Fruit fly (Drosophila melanogaster) whole organism, wandering third instar larva: ENCODE measurements around the gene CG43658.

Experiments
- Abd-B ChIP-seq: fragments of >200 bp; optimal IDR thresholded peaks from 2 replicates; lab custom pipeline; 2017; ENCODE audit warnings: missing biosample characterization, missing genetic modification characterization
- CrebA ChIP-seq: fragments of 200-800 bp; sonication (Bioruptor generic); optimal IDR thresholded peaks from 2 replicates; lab custom pipeline; 2016; ENCODE audit warnings: missing biosample characterization, mild to moderate bottlenecking, missing genetic modification characterization, borderline replicate concordance
- Dfd ChIP-seq: fragments of >200 bp; optimal IDR thresholded peaks from 2 replicates; lab custom pipeline; 2017; ENCODE audit warnings: missing biosample characterization, missing genetic modification characterization
- Hnf4 ChIP-seq: fragments of 200-800 bp; sonication (Bioruptor generic); optimal IDR thresholded peaks from 2 replicates; lab custom pipeline; 2016; ENCODE audit warnings: missing biosample characterization, mild to moderate bottlenecking, missing genetic modification characterization
- Hr78 ChIP-seq: fragments of >200 bp; optimal IDR thresholded peaks from 2 replicates; lab custom pipeline; 2017; ENCODE audit warnings: missing biosample characterization, missing genetic modification characterization
- Hr83 ChIP-seq: fragments of 200-300 bp; sonication (Bioruptor generic); optimal IDR thresholded peaks from 2 replicates; lab custom pipeline; 2016; ENCODE audit warnings: missing biosample characterization, mild to moderate bottlenecking, missing genetic modification characterization, moderate library complexity; ENCODE audit not compliant: poor library complexity, severe bottlenecking
- Jra ChIP-seq: sonication (Bioruptor generic); optimal IDR thresholded peaks from 2 replicates; lab custom pipeline; 2016; ENCODE audit warnings: missing biosample characterization, missing genetic modification characterization
- Mio ChIP-seq: sonication (Bioruptor generic); optimal IDR thresholded peaks from 2 replicates; lab custom pipeline; 2016; ENCODE audit warnings: missing biosample characterization, missing genetic modification characterization
- OdsH ChIP-seq: fragments of 200-800 bp; sonication (Bioruptor generic); optimal IDR thresholded peaks from 2 replicates; lab custom pipeline; 2016; ENCODE audit warnings: missing biosample characterization, mild to moderate bottlenecking, missing genetic modification characterization
- dl ChIP-seq, 2 experiments: fragments of 175-275, 200-275 bp in 1 of 2; fragments of 200-275 bp in 1 of 2; sonication (Bioruptor generic); optimal IDR thresholded peaks; lab custom pipeline; 2018; ENCODE audit warnings: mild to moderate bottlenecking in 2 of 2, missing biosample characterization in 2 of 2, missing genetic modification characterization in 2 of 2, moderate library complexity in 2 of 2; ENCODE audit not compliant: partially characterized antibody in 2 of 2, insufficient read depth in 1 of 2
- dsf ChIP-seq: sonication (Bioruptor generic); optimal IDR thresholded peaks from 2 replicates; lab custom pipeline; 2016; ENCODE audit warnings: missing biosample characterization, missing genetic modification characterization, borderline replicate concordance
- h ChIP-seq: fragments of 200-800 bp; sonication (Bioruptor generic); optimal IDR thresholded peaks from 3 replicates; lab custom pipeline; 2016; ENCODE audit warnings: missing biosample characterization, mild to moderate bottlenecking, missing genetic modification characterization
- rgr ChIP-seq: fragments of 200-800 bp; sonication (Bioruptor generic); optimal IDR thresholded peaks from 3 replicates; lab custom pipeline; 2016; ENCODE audit warnings: missing biosample characterization, mild to moderate bottlenecking, missing genetic modification characterization
- usp ChIP-seq: fragments of >200 bp; optimal IDR thresholded peaks from 2 replicates; lab custom pipeline; 2017; ENCODE audit warnings: missing biosample characterization, missing genetic modification characterization

DNA sequence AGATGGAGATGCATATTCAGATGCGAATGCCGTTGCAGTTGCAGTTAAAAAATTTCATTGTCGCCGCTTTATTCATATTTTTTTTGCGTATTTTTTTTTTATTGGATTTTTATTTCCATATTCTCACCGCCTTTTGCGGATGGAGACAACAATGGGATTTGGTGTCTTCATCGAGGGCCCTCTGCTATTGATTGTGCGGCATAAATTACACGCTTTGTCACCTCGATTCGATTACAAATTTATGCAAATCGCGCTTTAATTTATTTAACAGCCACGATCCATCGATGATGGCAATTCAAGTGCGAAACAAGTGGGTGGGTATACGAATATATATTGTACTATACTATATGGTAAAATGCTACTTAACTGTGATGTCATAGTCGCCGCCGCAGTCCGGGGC lies 22.7 kb upstream of the CG43658 start:
- no peak for TF ChIP-seq CrebA (GFP tag; lab: Kevin White, UChicago)
- TF ChIP-seq OdsH: no peak
- no peak for TF ChIP-seq Dfd (GFP tag; lab: Kevin White, UChicago)
- TF ChIP-seq usp (GFP tag; lab: Kevin White, UChicago): no peak
- no peak for TF ChIP-seq dl (GFP tag; optimal IDR thresholded peaks at IDR 0.05; lab: Kevin White, UChicago; ENCODE audit: insufficient read depth in 1 of 2, partially characterized antibody in 2 of 2)
- TF ChIP-seq h (GFP tag; lab: Kevin White, UChicago): no peak
- TF ChIP-seq dsf (GFP tag; lab: Kevin White, UChicago): no peak
- TF ChIP-seq Hr83: no peak
- TF ChIP-seq Hr78 (GFP tag; lab: Kevin White, UChicago): no peak
- no peak for TF ChIP-seq Jra (GFP tag; lab: Kevin White, UChicago)
- TF ChIP-seq Hnf4 (GFP tag; lab: Kevin White, UChicago): no peak
- no peak for TF ChIP-seq Abd-B (GFP tag; lab: Kevin White, UChicago)
- TF ChIP-seq Mio (GFP tag; lab: Kevin White, UChicago): no peak
- no peak for TF ChIP-seq rgr
